Fruit fly (Drosophila melanogaster): ENCODE results near the gene CG12081.

- TF ChIP-seq Sox14 (GFP tag; optimal IDR thresholded peaks at IDR 0.05) (peak; percentile 56), Lpt (GFP tag; optimal IDR thresholded peaks at IDR 0.05) (no peak), CG16779 (tag; optimal IDR thresholded peaks at IDR 0.05) (no peak), Hr38 (GFP tag; optimal IDR thresholded peaks at IDR 0.05) (no peak), fkh (GFP tag; optimal IDR thresholded peaks at IDR 0.05) (peak; percentile 13), acj6 (GFP tag; optimal IDR thresholded peaks at IDR 0.05) (peak; percentile 47)
These were observed 13.8 kb upstream of the CG12081 start for dm6 chrX:8574672-8575350.

All from whole organism, prepupa.